Fruit fly (Drosophila melanogaster): ENCODE data around the gene Tango10.

Tango10 gene

DNA sequence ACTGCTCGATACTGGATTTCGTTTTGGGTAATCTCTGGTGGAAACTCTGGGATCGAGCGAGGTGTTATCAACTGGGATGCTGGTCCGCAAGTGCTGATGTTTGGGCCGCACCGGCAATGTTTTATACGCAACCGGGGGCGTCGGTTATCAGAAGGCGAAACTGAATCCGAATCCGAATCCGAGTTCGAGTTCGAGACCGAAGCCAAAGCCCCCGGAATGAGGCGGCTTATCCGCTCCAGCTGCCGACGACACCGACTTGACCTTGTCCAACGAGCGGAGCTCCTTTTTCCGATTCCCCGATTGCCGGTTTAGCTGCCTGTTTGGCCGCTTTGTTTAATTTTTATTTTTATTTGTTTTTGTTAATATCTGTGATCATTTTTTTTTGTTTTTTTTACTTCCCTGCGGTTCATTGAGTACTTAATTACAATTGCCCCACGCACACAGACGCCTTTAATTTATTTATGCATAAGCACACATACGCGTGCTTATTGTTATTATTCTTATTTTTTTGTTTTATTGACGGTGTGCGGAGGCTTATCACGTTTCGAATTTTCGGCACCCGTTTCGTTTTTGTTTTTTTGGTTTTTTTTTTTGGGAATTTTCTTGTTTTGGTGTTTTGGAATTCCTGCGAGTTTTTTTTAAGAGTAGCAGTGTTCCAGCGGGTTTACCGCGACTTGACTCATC is 15.0 kb upstream of the Tango10 start, which contains the start of gene CG2444:
TSS of gene CG2444 (minus strand) at position 372 of the 684 bp plus-strand sequence.
- TF ChIP-seq CG17801 (GFP tag; optimal IDR thresholded peaks at IDR 0.05; ENCODE audit: partially characterized antibody), result no peak

dm6 chrX:11709799-11710720 is 10.0 kb upstream of the Tango10 start, which contains the start of gene FucT6:
Gene FucT6 (minus strand): TSS chrX:11709951.
- TF ChIP-seq CG17801 (GFP tag; optimal IDR thresholded peaks at IDR 0.05; ENCODE audit: partially characterized antibody), result peak; percentile 31

DNA sequence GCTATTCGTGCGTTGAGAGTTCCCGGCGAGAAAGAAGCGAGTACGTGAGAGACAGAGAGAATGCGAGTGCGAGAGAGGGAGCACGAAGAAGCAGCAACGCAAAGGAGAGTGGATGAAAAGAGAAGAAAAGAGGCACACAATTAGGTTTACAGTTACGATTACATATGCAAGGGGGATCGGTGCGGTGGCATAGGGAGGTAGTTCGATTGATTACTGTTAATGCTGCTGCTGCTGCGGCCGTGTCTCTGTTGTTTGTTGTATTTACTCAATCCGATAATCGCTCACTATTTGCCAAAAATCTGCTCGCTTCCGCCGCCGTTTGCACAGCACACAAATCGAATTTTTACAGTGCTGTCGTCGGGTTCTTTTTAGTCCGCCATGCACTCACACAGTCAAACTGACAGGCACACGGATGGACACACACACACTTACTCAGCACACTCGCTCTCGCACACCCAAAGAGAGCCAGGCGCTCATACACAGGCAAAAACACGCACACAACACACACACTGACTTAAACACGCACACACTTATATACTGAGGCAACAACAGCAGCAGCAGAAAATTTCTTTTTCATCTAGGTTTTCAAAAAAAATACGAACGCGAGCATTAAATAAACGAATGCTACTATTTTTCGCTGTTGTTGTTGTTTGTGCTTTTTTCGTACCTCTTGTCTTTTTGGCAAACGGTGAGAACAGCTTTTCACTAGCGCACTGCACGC is 6.1 kb upstream of the Tango10 start:
- peak; percentile 41 for TF ChIP-seq CG17801 (GFP tag; optimal IDR thresholded peaks at IDR 0.05; ENCODE audit: partially characterized antibody)

DNA sequence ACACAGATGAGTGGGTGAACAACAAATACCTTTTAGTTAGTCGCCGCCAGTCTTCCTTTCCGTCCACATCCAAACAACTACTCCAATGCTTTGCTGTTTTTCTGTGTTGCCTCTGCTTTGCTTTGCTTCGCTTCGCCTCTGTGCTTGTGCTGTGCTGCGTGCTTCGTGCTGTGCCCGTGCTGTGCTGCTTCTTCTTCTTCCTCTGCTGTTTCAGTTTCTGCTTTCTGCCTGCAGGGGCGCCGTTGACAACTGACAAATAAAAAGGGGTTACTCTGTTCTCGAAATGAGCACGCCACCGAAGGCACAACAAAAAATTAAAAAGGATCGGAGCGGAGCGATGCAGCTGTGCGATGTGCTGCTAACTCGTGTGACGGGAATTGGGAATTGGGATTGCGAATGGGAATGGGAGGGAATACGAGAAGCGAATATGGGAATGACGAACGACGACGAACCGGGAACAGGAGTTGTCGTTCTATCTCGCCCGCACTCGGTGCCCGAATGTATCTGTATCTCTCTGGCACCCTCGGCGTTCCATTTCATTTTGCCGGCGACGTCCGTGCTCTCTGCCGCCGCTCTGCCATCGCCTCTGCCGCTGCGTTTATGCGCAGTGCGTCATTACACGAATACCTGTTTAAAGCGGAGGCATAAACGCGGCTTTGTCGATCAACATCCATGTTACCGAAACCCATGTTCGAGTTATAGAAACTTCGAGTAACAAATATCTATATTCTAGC is 5.3 kb upstream of the Tango10 start:
- TF ChIP-seq CG17801 (GFP tag; optimal IDR thresholded peaks at IDR 0.05; ENCODE audit: partially characterized antibody), result peak; percentile 64

DNA sequence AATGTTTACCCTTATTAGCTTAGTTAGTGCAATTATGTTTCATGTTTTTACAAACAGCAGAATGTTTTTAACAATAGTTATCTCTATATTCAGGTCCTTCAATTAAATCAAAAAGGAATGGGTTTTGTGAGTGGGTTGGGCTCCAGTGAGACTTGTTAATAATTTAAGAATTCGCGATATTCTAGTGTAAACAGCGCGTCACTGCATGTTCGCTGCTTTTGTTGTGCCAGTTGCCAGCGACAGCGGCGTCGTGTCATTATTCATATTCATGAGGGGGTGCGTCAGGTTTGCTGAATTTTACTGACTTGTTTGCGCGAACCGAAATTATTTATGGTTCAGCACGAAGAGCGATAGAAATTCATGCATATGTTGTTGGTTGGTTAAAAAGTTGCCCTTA is 4.8 kb upstream of the Tango10 start, which contains the start of gene Amun:
TSS of gene Amun (minus strand) at position 303 of the 397 bp plus-strand sequence.
- TF ChIP-seq CG17801 (GFP tag; optimal IDR thresholded peaks at IDR 0.05; ENCODE audit: partially characterized antibody), result no peak

dm6 chrX:11715937-11716730 is 3.9 kb upstream of the Tango10 start:
- TF ChIP-seq CG17801 (GFP tag; optimal IDR thresholded peaks at IDR 0.05; ENCODE audit: partially characterized antibody), result peak; percentile 96

DNA sequence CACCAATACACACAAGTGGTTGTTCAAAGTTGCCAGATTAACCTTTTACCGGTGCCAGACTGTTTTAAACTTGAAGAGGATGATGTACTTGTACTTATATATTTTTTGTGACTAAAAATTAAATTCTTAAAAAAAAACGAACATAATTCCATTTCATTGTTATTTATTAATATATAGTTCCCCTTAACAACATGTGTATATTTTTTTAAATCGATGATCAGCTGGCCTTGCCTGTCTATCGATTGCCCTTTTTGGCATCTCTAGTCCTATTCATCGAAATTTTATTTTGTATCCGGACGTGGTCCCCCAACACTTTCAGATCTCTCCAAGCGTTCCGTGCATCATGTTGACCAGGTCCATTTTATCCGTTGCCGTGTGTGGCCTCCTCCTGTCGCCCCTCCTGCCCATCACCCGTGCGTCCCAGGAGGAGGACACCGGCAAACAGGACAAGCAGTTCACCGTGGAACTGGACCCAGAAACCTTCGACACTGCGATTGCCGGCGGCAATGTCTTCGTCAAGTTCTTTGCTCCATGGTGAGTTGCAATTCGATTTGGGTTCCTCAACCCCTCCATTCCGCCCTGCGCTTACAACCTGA is 3.2 kb upstream of the Tango10 start, which contains the start of gene prtp:
TSS of gene prtp (plus strand) at position 26 of the 596 bp plus-strand sequence.
- TF ChIP-seq CG17801 (GFP tag; optimal IDR thresholded peaks at IDR 0.05; ENCODE audit: partially characterized antibody), result no peak

DNA sequence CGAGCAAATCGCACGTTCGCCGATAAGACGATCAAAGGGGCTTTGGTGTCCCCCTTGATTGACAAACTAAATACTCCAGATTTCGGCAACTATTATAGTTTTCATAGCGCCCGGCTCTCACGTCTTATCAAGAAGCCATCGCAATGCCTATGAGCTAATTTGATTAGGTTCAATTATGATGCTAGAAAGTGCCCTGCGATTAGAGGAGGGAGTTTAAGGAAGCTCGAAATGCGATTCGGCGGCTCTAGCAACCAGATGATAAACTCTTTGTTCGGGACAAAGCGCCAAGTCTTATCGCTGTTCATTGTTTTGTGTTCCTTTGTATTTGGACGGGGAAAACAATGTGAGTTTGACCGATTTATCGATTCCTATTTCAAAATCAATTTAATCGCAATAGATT is 2.2 kb upstream of the Tango10 start:
- TF ChIP-seq CG17801 (GFP tag; optimal IDR thresholded peaks at IDR 0.05; ENCODE audit: partially characterized antibody), result no peak

- TF ChIP-seq CG17801 (GFP tag; optimal IDR thresholded peaks at IDR 0.05; ENCODE audit: partially characterized antibody), result no peak
These were observed 3.9 kb downstream of the Tango10 start, which contains the start of gene CG15221 for dm6 chrX:11723946-11724345. Gene CG15221 (plus strand): TSS chrX:11724246.

DNA sequence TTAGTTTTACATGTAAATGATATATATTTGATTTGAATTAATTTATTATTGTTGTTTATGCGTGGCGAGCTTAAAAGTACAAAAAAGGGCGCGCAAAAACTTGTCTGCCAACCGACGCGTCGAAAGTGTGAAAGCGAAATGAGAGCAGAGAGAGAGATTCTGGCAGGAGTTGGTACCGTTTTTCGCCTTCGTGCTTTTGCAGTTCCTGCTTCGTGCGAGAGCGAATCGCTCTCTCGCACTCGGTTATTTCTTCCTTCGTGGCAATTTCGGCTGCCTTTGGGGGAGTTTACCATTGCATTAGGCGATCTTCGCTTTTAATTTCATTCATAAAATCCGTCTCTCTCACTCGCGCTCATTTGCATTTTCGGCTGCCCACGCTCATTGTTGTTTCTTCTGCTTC is 9.0 kb downstream of the Tango10 start, which contains the start of gene inaF-D:
TSS of gene inaF-D (minus strand) at position 101 of the 400 bp plus-strand sequence.
- no peak for TF ChIP-seq CG17801 (GFP tag; optimal IDR thresholded peaks at IDR 0.05; ENCODE audit: partially characterized antibody)

DNA sequence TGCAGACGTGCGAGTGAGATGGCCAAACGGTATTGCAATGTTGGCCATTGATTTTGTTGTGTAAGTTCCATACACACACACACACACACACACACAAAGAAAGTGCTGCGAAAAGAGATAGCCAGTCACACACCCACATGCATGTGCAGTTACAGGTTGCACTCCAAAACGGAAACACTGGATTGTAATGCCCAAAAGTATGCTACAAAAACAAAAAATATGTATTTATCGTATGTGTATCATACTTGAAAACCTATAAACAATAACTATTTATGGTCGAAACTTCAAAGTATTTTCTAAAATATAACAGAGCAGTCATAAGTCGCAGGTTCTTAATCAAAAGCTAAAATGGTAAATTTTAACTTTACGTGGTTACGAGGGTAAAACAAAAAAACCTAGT is 9.9 kb downstream of the Tango10 start:
- TF ChIP-seq CG17801 (GFP tag; optimal IDR thresholded peaks at IDR 0.05; ENCODE audit: partially characterized antibody), result no peak

dm6 chrX:11731665-11732064 is 11.6 kb downstream of the Tango10 start, which contains the start of gene inaF-C:
Gene inaF-C (minus strand): TSS chrX:11731765.
- TF ChIP-seq CG17801 (GFP tag; optimal IDR thresholded peaks at IDR 0.05; ENCODE audit: partially characterized antibody), result no peak

DNA sequence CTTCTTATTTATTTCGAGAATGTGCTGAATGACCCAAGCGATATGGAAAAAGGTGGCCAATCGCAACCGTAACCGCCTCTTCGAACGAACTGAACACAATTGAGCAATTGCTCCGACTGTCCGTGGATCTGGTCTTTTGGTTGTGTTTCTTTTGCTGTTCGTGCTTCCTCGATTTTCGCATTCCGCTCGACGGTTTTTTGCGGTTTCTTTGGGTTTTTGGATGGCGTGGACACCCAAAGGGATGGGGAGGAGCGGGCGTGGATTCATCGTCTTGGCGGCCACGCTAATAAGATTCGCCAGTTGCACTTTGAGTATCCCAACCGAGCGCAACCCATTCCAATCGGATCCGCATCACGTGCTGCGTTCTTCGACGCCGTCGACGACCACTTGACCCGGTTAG is 12.6 kb downstream of the Tango10 start, which contains the start of gene inaF-B:
TSS of gene inaF-B (minus strand) at position 101 of the 400 bp plus-strand sequence.
- no peak for TF ChIP-seq CG17801 (GFP tag; optimal IDR thresholded peaks at IDR 0.05; ENCODE audit: partially characterized antibody)
